Worm (Caenorhabditis elegans): ENCODE results near the gene fip-4.

ce11 chrV:8636907-8637306, 25.8 kb upstream of the fip-4 start, which contains the start of gene grl-12:
- TF ChIP-seq D2030.7 (GFP tag; IDR thresholded peaks at IDR 0.05): no peak
- TF ChIP-seq hlh-12 (tag; optimal IDR thresholded peaks at IDR 0.05): no peak
